Worm (Caenorhabditis elegans) whole organism, L1 larva: Measurements from ENCODE around the gene C32D5.10.

Source experiments
- Y116A8C.19 ChIP-seq: sonication (generic microtip); optimal IDR thresholded peaks from 2 replicates; lab custom pipeline; 2016; ENCODE audit warnings: missing compliant biosample characterization, missing genetic modification characterization, borderline replicate concordance
- ceh-63 ChIP-seq: fragments of 200-800 bp; sonication (Bioruptor generic); optimal IDR thresholded peaks from 2 replicates; lab custom pipeline; 2018; ENCODE audit warnings: mild to moderate bottlenecking, missing genetic modification characterization, missing compliant biosample characterization
- fkh-8 ChIP-seq: sonication (generic microtip); optimal IDR thresholded peaks from 2 replicates; lab custom pipeline; 2016; ENCODE audit warnings: mild to moderate bottlenecking, missing genetic modification characterization, missing compliant biosample characterization
- mab-9 ChIP-seq: fragments of 200-800 bp; sonication (Bioruptor generic); IDR thresholded peaks from 2 replicates; pipeline ENCODE4 v1.3.6; 2022; ENCODE audit warnings: missing genetic modification reagents, missing genetic modification characterization, missing compliant biosample characterization
- nhr-11 ChIP-seq: fragments of 150-350 bp; optimal IDR thresholded peaks from 2 replicates; lab custom pipeline; 2014; ENCODE audit warnings: missing biosample characterization, missing genetic modification characterization
- nhr-19 ChIP-seq: fragments of 200-800 bp; sonication (Bioruptor generic); conservative IDR thresholded peaks from 2 replicates; pipeline ENCODE4 v1.3.6; 2022; ENCODE audit warnings: missing genetic modification characterization, missing compliant biosample characterization
- pag-3 ChIP-seq: sonication (generic microtip); optimal IDR thresholded peaks from 2 replicates; lab custom pipeline; 2017; ENCODE audit warnings: missing genetic modification characterization, mild to moderate bottlenecking, missing compliant biosample characterization, antibody characterized with exemption, borderline replicate concordance; ENCODE audit not compliant: insufficient read depth
- sox-4 ChIP-seq: sonication (generic microtip); optimal IDR thresholded peaks from 2 replicates; lab custom pipeline; 2016; ENCODE audit warnings: missing genetic modification characterization, missing compliant biosample characterization
- swsn-7 ChIP-seq: sonication (generic microtip); optimal IDR thresholded peaks from 2 replicates; lab custom pipeline; 2016; ENCODE audit warnings: missing genetic modification characterization, missing compliant biosample characterization
- unc-98 ChIP-seq: fragments of 200-800 bp; sonication (Bioruptor generic); IDR thresholded peaks from 2 replicates; pipeline ENCODE4 v1.3.6; 2022; ENCODE audit warnings: missing genetic modification characterization, missing compliant biosample characterization

ce11 chrII:6366696-6367095 lies 14.9 kb upstream of the C32D5.10 start, which contains the start of gene ctsa-4.1:
- TF ChIP-seq sox-4 = no peak
- TF ChIP-seq nhr-19 (GFP tag; lab: Robert Waterston, UW) = no peak
- no peak for TF ChIP-seq mab-9 (GFP tag; lab: Robert Waterston, UW)
- TF ChIP-seq pag-3 (tag; lab: Kevin White, UChicago) = no peak
- no peak for TF ChIP-seq nhr-11
- no peak for TF ChIP-seq Y116A8C.19 (tag; lab: Kevin White, UChicago)
- no peak for TF ChIP-seq swsn-7
- TF ChIP-seq unc-98 = no peak
- no peak for TF ChIP-seq ceh-63 (GFP tag; lab: Kevin White, UChicago)
- no peak for TF ChIP-seq fkh-8 (tag; lab: Kevin White, UChicago)
